Worm (Caenorhabditis elegans) whole organism, late embryonic: ENCODE results near the gene col-148.
A peak's percentile ranks its signal among the peaks of the same experiment; 100 is the strongest.

ENCODE experiments used
- C08G9.2 ChIP-seq: sonication (generic microtip); optimal IDR thresholded peaks from 2 replicates; lab custom pipeline; 2016; ENCODE audit warnings: mild to moderate bottlenecking, missing genetic modification characterization, moderate library complexity, missing compliant biosample characterization
- F13H6.1 ChIP-seq: sonication (generic microtip); optimal IDR thresholded peaks from 2 replicates; lab custom pipeline; 2016; ENCODE audit warnings: missing genetic modification characterization, missing compliant biosample characterization
- K09A11.1 ChIP-seq: sonication (generic microtip); optimal IDR thresholded peaks from 2 replicates; lab custom pipeline; 2017; ENCODE audit warnings: antibody characterized with exemption, mild to moderate bottlenecking, missing genetic modification characterization, missing compliant biosample characterization; ENCODE audit not compliant: insufficient read depth
- ceh-19 ChIP-seq: fragments of 200-800 bp; sonication (Bioruptor generic); optimal IDR thresholded peaks from 2 replicates; lab custom pipeline; 2018; ENCODE audit warnings: mild to moderate bottlenecking, missing genetic modification characterization, missing compliant biosample characterization
- ceh-31 ChIP-seq: sonication (generic microtip); optimal IDR thresholded peaks from 2 replicates; lab custom pipeline; 2016; ENCODE audit warnings: missing genetic modification characterization, missing compliant biosample characterization
- ceh-45 ChIP-seq: fragments of 200-800 bp; sonication (Bioruptor generic); IDR thresholded peaks from 2 replicates; pipeline ENCODE4 v1.3.6; 2022; ENCODE audit warnings: missing genetic modification reagents, missing genetic modification characterization, missing compliant biosample characterization
- ceh-48 ChIP-seq: sonication (generic microtip); optimal IDR thresholded peaks from 2 replicates; lab custom pipeline; 2016; ENCODE audit warnings: missing genetic modification characterization, inconsistent platforms, missing compliant biosample characterization
- elt-4 ChIP-seq: sonication (generic microtip); optimal IDR thresholded peaks from 2 replicates; lab custom pipeline; 2016; ENCODE audit warnings: missing genetic modification characterization, missing compliant biosample characterization
- ets-4 ChIP-seq: sonication (generic microtip); optimal IDR thresholded peaks from 2 replicates; lab custom pipeline; 2016; ENCODE audit warnings: missing genetic modification characterization, missing compliant biosample characterization
- eyg-1 ChIP-seq: sonication (generic microtip); optimal IDR thresholded peaks from 2 replicates; lab custom pipeline; 2016; ENCODE audit warnings: missing genotype, missing genetic modification characterization, missing compliant biosample characterization
- fax-1 ChIP-seq: sonication (generic microtip); optimal IDR thresholded peaks from 2 replicates; lab custom pipeline; 2016; ENCODE audit warnings: missing genotype, missing genetic modification characterization, missing compliant biosample characterization
- fkh-10 ChIP-seq: fragments of 150-350 bp; optimal IDR thresholded peaks from 2 replicates; lab custom pipeline; 2014; ENCODE audit warnings: missing biosample characterization, missing genetic modification reagents, missing genetic modification characterization
- fkh-6 ChIP-seq: sonication (generic microtip); optimal IDR thresholded peaks from 2 replicates; lab custom pipeline; 2016; ENCODE audit warnings: missing genetic modification characterization, missing compliant biosample characterization
- gmeb-2 ChIP-seq: sonication (generic microtip); optimal IDR thresholded peaks from 2 replicates; lab custom pipeline; 2016; ENCODE audit warnings: missing genetic modification characterization, inconsistent platforms, missing compliant biosample characterization
- lin-11 ChIP-seq: fragments of 200-800 bp; sonication (Bioruptor generic); optimal IDR thresholded peaks from 2 replicates; lab custom pipeline; 2018; ENCODE audit warnings: mild to moderate bottlenecking, missing genetic modification characterization, missing compliant biosample characterization
- nfya-1 ChIP-seq: sonication (generic microtip); optimal IDR thresholded peaks from 2 replicates; lab custom pipeline; 2017; ENCODE audit warnings: missing genetic modification characterization, mild to moderate bottlenecking, missing compliant biosample characterization, antibody characterized with exemption, moderate library complexity
- odd-2 ChIP-seq: sonication (generic microtip); optimal IDR thresholded peaks from 2 replicates; lab custom pipeline; 2017; ENCODE audit warnings: antibody characterized with exemption, mild to moderate bottlenecking, missing genetic modification characterization, missing compliant biosample characterization
- pat-9 ChIP-seq: fragments of 200-800 bp; sonication (Bioruptor generic); optimal IDR thresholded peaks from 2 replicates; lab custom pipeline; 2018; ENCODE audit warnings: mild to moderate bottlenecking, missing genetic modification characterization, moderate library complexity, missing compliant biosample characterization
- pha-4 ChIP-seq: fragments of 150-350 bp; optimal IDR thresholded peaks from 2 replicates; lab custom pipeline; 2018; ENCODE audit warnings: missing biosample characterization, missing genetic modification reagents, missing genetic modification characterization
- pqm-1 ChIP-seq: sonication (generic microtip); optimal IDR thresholded peaks from 2 replicates; lab custom pipeline; 2016; ENCODE audit warnings: missing genetic modification characterization, missing compliant biosample characterization
- pros-1 ChIP-seq: fragments of 150-350 bp; optimal IDR thresholded peaks from 2 replicates; lab custom pipeline; 2014; ENCODE audit warnings: missing biosample characterization, missing genetic modification reagents, missing genetic modification characterization
- sox-2 ChIP-seq: fragments of 200-800 bp; sonication (Bioruptor generic); IDR thresholded peaks from 2 replicates; pipeline ENCODE4 v1.3.6; 2022; ENCODE audit warnings: missing genetic modification reagents, missing genetic modification characterization, missing compliant biosample characterization
- tbx-2 ChIP-seq: sonication (generic microtip); optimal IDR thresholded peaks from 2 replicates; lab custom pipeline; 2016; ENCODE audit warnings: missing genetic modification characterization, missing compliant biosample characterization
- tbx-7 ChIP-seq: sonication (generic microtip); optimal IDR thresholded peaks from 2 replicates; lab custom pipeline; 2016; ENCODE audit warnings: missing genotype, missing genetic modification characterization, missing compliant biosample characterization
- ttx-3 ChIP-seq: sonication (generic microtip); optimal IDR thresholded peaks from 2 replicates; lab custom pipeline; 2016; ENCODE audit warnings: missing genetic modification reagents, missing genetic modification characterization, missing compliant biosample characterization
- unc-3 ChIP-seq, 2 experiments: fragments of 200-800 bp in 1 of 2; sonication (Bioruptor generic) in 1 of 2; sonication (generic microtip) in 1 of 2; conservative IDR thresholded peaks in 1 of 2; optimal IDR thresholded peaks in 1 of 2; 2 replicates each; pipeline versions ENCODE4 v1.3.6 to Lab custom; 2016 to 2022; ENCODE audit warnings: missing compliant biosample characterization in 2 of 2, missing genetic modification characterization in 2 of 2, missing genetic modification reagents in 1 of 2
- unc-42 ChIP-seq: sonication (generic microtip); optimal IDR thresholded peaks from 2 replicates; lab custom pipeline; 2016; ENCODE audit warnings: missing genotype, missing genetic modification characterization, missing compliant biosample characterization
- unc-86 ChIP-seq: sonication (generic microtip); optimal IDR thresholded peaks from 2 replicates; lab custom pipeline; 2016; ENCODE audit warnings: missing genetic modification characterization, missing compliant biosample characterization

col-148 gene

DNA sequence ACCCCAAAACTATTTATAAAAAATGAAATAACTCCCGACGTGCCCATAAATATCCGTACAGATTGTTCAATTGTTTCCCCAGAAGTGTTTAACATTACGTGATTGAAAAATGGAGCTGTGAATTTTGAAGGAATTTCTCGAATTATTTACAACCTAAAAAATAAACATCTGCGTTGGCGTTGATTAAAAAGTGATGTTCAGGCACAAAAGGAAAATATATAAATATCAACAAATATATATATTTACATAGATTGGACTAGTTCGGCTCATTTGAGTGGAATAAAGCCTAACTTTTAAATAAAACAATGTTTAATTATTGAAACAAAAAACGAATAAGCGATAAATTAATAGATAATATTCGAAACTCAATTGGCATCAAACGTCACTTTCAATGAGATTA, 18.9 kb downstream of the col-148 start, which contains the start of gene sri-18:
Gene sri-18 (minus strand): TSS at position 101 of the 400 bp plus-strand sequence.
- TF ChIP-seq fkh-10 (GFP tag; lab: Kevin White, UChicago) (no peak), ets-4 (tag; lab: Kevin White, UChicago) (no peak), unc-3 (GFP tag; conservative IDR thresholded peaks at IDR 0.05; lab: Robert Waterston, UW) (no peak), unc-3 (tag; optimal IDR thresholded peaks at IDR 0.05; lab: Kevin White, UChicago) (no peak), lin-11 (tag; lab: Kevin White, UChicago) (no peak), ceh-45 (GFP tag; lab: Robert Waterston, UW) (no peak), F13H6.1 (tag; lab: Kevin White, UChicago) (no peak), ttx-3 (tag; lab: Kevin White, UChicago) (no peak), eyg-1 (tag; lab: Kevin White, UChicago) (no peak), fax-1 (tag; lab: Kevin White, UChicago) (no peak), C08G9.2 (tag; lab: Kevin White, UChicago) (no peak), K09A11.1 (no peak), sox-2 (GFP tag; lab: Robert Waterston, UW) (no peak), elt-4 (tag; lab: Kevin White, UChicago) (no peak)

DNA sequence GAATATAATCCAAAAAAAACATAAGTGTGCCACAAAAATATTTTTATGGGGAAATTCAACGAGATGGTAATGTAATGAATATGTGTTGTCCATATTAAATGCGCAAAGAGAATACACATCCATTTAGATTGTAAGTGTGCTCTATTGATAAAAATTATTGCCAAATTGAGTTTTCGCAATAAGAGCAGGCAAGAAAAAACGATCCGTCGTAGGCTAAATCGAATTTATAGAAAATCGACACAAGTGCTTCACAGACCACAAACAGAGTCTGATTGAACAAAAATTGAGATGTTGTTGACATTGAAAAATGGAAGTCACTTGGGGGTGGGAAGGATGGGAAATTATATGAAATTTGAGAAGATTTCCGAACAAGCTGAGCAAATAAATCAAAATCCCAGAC, 23.5 kb downstream of the col-148 start:
- peak; percentile 31 for TF ChIP-seq ceh-19 (GFP tag; lab: Kevin White, UChicago)
- TF ChIP-seq gmeb-2 (tag; lab: Kevin White, UChicago), result no peak
- TF ChIP-seq ets-4 (tag; lab: Kevin White, UChicago), result no peak
- peak; percentile 66 for TF ChIP-seq unc-42 (tag; lab: Kevin White, UChicago)
- TF ChIP-seq odd-2 (tag; lab: Kevin White, UChicago), result no peak
- TF ChIP-seq, all 69 proteins: peak for 2

DNA sequence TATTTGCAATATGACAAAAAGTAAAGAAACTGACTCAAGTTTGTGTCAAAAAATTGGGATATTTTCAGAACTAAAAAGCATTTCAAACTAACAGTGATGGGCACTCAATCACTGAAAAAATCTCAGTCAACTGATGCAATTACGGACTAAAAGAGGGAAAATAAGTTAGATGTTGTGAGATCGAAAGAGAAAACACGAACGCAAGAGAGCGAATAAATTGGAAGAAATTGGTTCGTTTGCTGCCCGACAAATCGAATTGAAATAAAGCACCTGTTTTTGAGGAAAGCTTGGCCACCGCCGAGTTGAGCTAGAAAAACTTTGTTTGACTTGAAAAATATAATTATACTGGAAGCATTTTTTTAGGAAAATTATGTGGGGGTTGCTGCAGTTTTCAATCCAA, 24.5 kb downstream of the col-148 start:
- no peak for TF ChIP-seq tbx-7
- TF ChIP-seq tbx-2 (tag; lab: Kevin White, UChicago), result no peak
- peak; percentile 73 for TF ChIP-seq unc-42 (tag; lab: Kevin White, UChicago)
- TF ChIP-seq ceh-31 (tag; lab: Kevin White, UChicago), result no peak

DNA sequence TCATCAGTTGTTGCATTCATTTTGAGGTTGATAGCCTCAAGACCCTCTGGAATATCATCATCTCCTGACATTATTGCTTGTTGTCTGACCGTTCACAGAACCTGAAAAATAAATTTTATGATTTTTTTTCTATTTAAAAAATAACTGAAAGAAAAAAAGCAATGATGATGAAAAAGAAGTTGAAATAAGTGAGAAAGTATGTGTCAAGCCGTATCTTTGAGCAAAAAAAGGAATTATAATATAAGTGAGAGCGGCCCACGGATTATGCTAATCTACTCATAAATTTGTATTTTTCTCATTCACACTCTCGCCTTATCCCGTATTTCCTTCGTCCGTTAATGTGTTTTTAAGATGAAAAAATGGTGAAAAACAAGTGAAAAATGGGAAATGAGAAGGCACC, 28.7 kb downstream of the col-148 start, which contains the start of gene ric-4:
Gene ric-4 (minus strand): TSS at position 101 of the 400 bp plus-strand sequence.
- TF ChIP-seq pros-1 (tag; lab: Kevin White, UChicago) (no peak), pha-4 (tag; lab: Kevin White, UChicago) (no peak), ceh-31 (tag; lab: Kevin White, UChicago) (no peak), unc-86 (no peak), pat-9 (tag; lab: Kevin White, UChicago) (no peak)

DNA sequence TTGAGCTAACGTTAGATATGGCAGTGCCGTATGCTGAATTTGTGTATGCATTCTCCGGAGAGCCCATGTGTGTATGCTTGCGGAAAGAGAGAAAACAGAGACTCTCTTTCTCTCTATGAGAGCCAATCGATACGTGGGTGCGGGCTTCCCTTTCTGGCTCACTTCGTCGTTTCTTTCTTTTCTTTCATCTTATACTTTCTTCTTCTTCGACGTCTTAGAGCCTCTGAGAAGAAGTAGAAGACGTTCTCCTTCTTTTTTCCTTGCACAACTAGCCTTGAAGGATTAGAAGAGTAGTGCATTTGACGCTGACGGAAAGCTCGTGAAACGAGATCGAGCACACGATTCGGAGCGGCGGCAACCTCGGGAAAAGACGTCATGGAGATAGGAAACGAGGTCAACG, 32.3 kb downstream of the col-148 start:
- peak; percentile 1 for TF ChIP-seq ceh-31 (tag; lab: Kevin White, UChicago)
- TF ChIP-seq ceh-48 (tag; lab: Kevin White, UChicago), result peak; percentile 89
- no peak for TF ChIP-seq pqm-1 (tag; lab: Kevin White, UChicago)
- TF ChIP-seq nfya-1 (tag; lab: Kevin White, UChicago), result peak; percentile 26
- TF ChIP-seq pat-9 (tag; lab: Kevin White, UChicago), result no peak
- no peak for TF ChIP-seq fkh-6 (tag; lab: Kevin White, UChicago)
- peak; percentile 15 for TF ChIP-seq pros-1 (tag; lab: Kevin White, UChicago)
- TF ChIP-seq unc-42 (tag; lab: Kevin White, UChicago), result peak; percentile 31

DNA sequence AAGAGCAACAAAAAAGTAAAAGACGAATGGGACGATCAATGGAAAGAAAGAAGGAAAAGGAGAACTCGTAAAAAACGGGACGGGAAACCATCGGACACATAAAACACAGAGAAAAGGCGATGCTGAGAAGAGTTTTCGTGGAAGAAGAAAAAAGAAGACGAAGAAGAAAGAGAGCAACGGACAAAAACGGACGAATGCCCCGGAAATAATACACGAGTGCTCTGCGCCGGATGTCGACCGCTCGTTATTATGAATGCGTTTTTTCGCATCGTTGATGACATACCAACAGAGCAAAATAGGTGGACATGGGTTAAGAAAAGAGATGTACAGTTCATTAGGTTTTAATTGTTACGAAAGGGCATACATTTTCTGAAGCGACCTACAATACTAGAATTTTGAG, 34.1 kb downstream of the col-148 start, which contains the start of gene Y22F5A.11:
Gene Y22F5A.11 (minus strand): TSS at position 28 of the 400 bp plus-strand sequence.
- TF ChIP-seq lin-11 (tag; lab: Kevin White, UChicago) (no peak), unc-42 (tag; lab: Kevin White, UChicago) (peak; percentile 0)
